Worm (Caenorhabditis elegans): ENCODE measurements around the gene C31A11.13.

Gene C31A11.13

DNA sequence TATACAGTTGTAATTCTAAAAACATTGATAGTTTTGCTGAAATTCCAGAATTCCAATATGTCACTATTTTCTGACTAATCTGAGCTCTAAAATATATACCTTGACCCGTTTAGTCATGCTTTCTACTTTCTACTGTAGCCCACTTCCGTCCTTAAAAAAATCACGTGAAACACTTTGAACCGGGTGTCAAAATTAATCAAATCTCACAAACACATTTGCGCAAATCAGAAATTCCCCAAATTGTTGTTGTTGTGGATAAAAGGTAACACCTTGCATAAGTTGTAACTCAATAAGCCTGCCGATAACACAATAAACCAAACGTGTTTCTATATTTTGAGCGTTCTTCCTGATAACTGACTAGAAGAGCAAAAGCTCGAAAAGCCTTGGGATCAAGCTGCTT, 4.9 kb upstream of the C31A11.13 start, which contains the start of gene srxa-7:
srxa-7 (plus strand) TSS at position 301 of the 400 bp plus-strand sequence.
- no peak for TF ChIP-seq ama-1 (optimal IDR thresholded peaks at IDR 0.05)
- no peak for TF ChIP-seq fax-1 (tag; optimal IDR thresholded peaks at IDR 0.05)
- TF ChIP-seq ceh-30 (tag; optimal IDR thresholded peaks at IDR 0.05), result no peak
- TF ChIP-seq che-1 (tag; optimal IDR thresholded peaks at IDR 0.05), result no peak
- TF ChIP-seq ceh-45 (GFP tag; IDR thresholded peaks at IDR 0.05), result no peak
- TF ChIP-seq F13H6.1 (tag; optimal IDR thresholded peaks at IDR 0.05), result no peak
- TF ChIP-seq elt-4 (tag; optimal IDR thresholded peaks at IDR 0.05), result no peak

DNA sequence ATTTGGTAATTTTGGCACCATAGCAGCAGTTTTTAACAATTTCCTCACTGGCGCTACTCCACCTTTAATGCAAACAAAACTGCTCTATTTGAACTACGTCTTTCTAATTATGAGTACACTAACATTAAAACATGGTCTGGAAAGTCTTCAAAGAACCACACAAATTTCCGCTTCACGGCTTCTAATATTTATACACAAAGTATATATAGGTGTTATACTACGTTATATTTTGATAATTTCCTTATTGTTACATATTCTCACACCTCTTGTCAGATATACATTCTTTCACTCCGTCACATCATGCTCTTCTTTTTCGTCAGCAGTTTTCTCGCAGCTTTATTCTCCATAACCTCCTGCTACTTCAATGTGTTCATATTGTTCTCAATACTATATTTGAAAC, 2.1 kb downstream of the C31A11.13 start, which contains the start of gene srbc-82:
srbc-82 (plus strand) TSS at position 301 of the 400 bp plus-strand sequence.
- TF ChIP-seq pag-3 (tag; optimal IDR thresholded peaks at IDR 0.05; ENCODE audit: borderline replicate concordance), result no peak
- TF ChIP-seq madf-2 (tag; optimal IDR thresholded peaks at IDR 0.05), result no peak
- TF ChIP-seq pqm-1 (tag; optimal IDR thresholded peaks at IDR 0.05), result no peak
- TF ChIP-seq ref-2 (tag; optimal IDR thresholded peaks at IDR 0.05), result no peak
- no peak for TF ChIP-seq unc-86 (tag; optimal IDR thresholded peaks at IDR 0.05)
- TF ChIP-seq unc-3 (GFP tag; conservative IDR thresholded peaks at IDR 0.05), result no peak
- no peak for TF ChIP-seq unc-3 (tag; optimal IDR thresholded peaks at IDR 0.05)
- TF ChIP-seq pros-1 (tag; optimal IDR thresholded peaks at IDR 0.05), result no peak
- no peak for TF ChIP-seq tbx-2 (tag; optimal IDR thresholded peaks at IDR 0.05)
- TF ChIP-seq Y22D7AL.16 (tag; optimal IDR thresholded peaks at IDR 0.05), result no peak
- no peak for TF ChIP-seq ahr-1 (tag; optimal IDR thresholded peaks at IDR 0.05)

DNA sequence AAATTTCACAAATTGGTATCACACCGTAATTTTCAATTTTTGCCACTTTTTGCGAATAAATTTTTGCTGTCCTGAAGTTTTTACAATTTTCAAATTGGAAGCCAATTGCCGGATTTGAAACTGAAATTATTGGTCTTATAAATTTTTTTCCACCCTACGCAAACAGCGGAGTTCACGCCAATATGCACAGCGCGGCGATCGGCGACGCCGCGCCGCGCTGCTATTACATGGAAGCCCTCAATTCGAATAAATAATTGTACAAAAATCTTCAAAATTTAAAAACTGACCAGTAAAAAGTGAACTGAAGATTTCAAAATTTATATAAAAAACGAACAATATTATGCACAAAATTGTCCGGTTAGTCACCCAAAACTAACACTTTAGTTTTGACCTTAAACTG, 2.5 kb downstream of the C31A11.13 start:
- TF ChIP-seq elt-4 (tag; optimal IDR thresholded peaks at IDR 0.05) (no peak), nhr-11 (tag; optimal IDR thresholded peaks at IDR 0.05) (no peak), elt-2 (tag; optimal IDR thresholded peaks at IDR 0.05) (no peak), ztf-16 (tag; optimal IDR thresholded peaks at IDR 0.05) (no peak), ceh-6 (GFP tag; optimal IDR thresholded peaks at IDR 0.05) (no peak), zip-5 (tag; optimal IDR thresholded peaks at IDR 0.05) (no peak), ceh-30 (tag; optimal IDR thresholded peaks at IDR 0.05) (no peak), ceh-24 (tag; optimal IDR thresholded peaks at IDR 0.05) (no peak), madf-2 (tag; optimal IDR thresholded peaks at IDR 0.05) (no peak), ceh-22 (tag; optimal IDR thresholded peaks at IDR 0.05) (no peak), unc-42 (tag; optimal IDR thresholded peaks at IDR 0.05) (no peak), dve-1 (tag; optimal IDR thresholded peaks at IDR 0.05) (no peak), ets-4 (tag; optimal IDR thresholded peaks at IDR 0.05) (no peak)

DNA sequence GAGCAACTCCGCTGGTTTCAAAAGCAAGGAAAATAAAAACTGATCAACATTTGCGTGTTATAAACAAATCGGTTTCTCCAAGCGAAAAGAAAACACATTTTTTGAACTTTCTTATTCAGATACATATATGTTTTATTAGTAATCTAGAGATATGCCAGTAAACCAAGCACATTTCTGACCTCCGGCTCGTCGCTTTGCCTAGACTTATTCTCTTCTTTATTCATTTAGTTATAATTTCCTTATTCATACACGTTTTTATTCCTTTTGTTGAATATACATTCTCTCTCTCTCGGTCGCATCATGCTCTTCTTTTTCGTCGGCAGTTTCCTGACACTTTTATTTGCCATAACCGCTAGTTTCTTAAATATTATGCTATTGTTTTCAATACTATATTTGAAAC, 3.7 kb downstream of the C31A11.13 start, which contains the start of gene srbc-84:
srbc-84 (plus strand) TSS at position 301 of the 400 bp plus-strand sequence.
- TF ChIP-seq ztf-16 (tag; optimal IDR thresholded peaks at IDR 0.05), result no peak
- no peak for TF ChIP-seq hlh-8 (tag; optimal IDR thresholded peaks at IDR 0.05)
- no peak for TF ChIP-seq ceh-19 (GFP tag; optimal IDR thresholded peaks at IDR 0.05)
- no peak for TF ChIP-seq zip-5 (tag; optimal IDR thresholded peaks at IDR 0.05)
- no peak for TF ChIP-seq hlh-15 (tag; optimal IDR thresholded peaks at IDR 0.05)
- no peak for TF ChIP-seq ceh-24 (tag; optimal IDR thresholded peaks at IDR 0.05)
- no peak for TF ChIP-seq ttx-3 (tag; optimal IDR thresholded peaks at IDR 0.05)
- no peak for TF ChIP-seq ets-4 (tag; optimal IDR thresholded peaks at IDR 0.05)
- no peak for TF ChIP-seq tbx-2 (tag; optimal IDR thresholded peaks at IDR 0.05)
- TF ChIP-seq hlh-30 (tag; optimal IDR thresholded peaks at IDR 0.05; ENCODE audit: insufficient read depth), result no peak
- no peak for TF ChIP-seq F13H6.1 (tag; optimal IDR thresholded peaks at IDR 0.05)
- no peak for TF ChIP-seq ceh-22 (tag; optimal IDR thresholded peaks at IDR 0.05)
- no peak for TF ChIP-seq fkh-6 (tag; optimal IDR thresholded peaks at IDR 0.05)
- TF ChIP-seq C08G9.2 (tag; optimal IDR thresholded peaks at IDR 0.05), result no peak
- TF ChIP-seq nfya-1 (tag; optimal IDR thresholded peaks at IDR 0.05), result no peak
- TF ChIP-seq odd-2 (tag; optimal IDR thresholded peaks at IDR 0.05), result no peak
- TF ChIP-seq Y22D7AL.16 (tag; optimal IDR thresholded peaks at IDR 0.05), result no peak
- TF ChIP-seq ahr-1 (tag; optimal IDR thresholded peaks at IDR 0.05), result no peak
